Worm (Caenorhabditis elegans) whole organism, L1 larva: ENCODE results near the gene T27E7.9.
A peak's percentile ranks its signal among the peaks of the same experiment; 100 is the strongest.

Source experiments
- C04F5.9 ChIP-seq: sonication (generic microtip); optimal IDR thresholded peaks from 2 replicates; lab custom pipeline; 2016; ENCODE audit warnings: missing genetic modification characterization, missing compliant biosample characterization
- C34B4.2 ChIP-seq: sonication (generic microtip); optimal IDR thresholded peaks from 2 replicates; lab custom pipeline; 2017; ENCODE audit warnings: mild to moderate bottlenecking, missing genetic modification characterization, missing compliant biosample characterization
- Y116A8C.19 ChIP-seq: sonication (generic microtip); optimal IDR thresholded peaks from 2 replicates; lab custom pipeline; 2016; ENCODE audit warnings: missing compliant biosample characterization, missing genetic modification characterization, borderline replicate concordance
- alr-1 ChIP-seq: fragments of 200-800 bp; sonication (Bioruptor generic); optimal IDR thresholded peaks from 2 replicates; lab custom pipeline; 2018; ENCODE audit warnings: borderline replicate concordance, mild to moderate bottlenecking, missing genetic modification characterization, missing compliant biosample characterization
- ama-1 ChIP-seq: fragments of 150-350 bp; optimal IDR thresholded peaks from 2 replicates; lab custom pipeline; 2014
- blmp-1 ChIP-seq: fragments of 150-350 bp; optimal IDR thresholded peaks from 2 replicates; lab custom pipeline; 2014; ENCODE audit warnings: missing biosample characterization, missing genetic modification characterization
- ceh-8 ChIP-seq: fragments of 200-800 bp; sonication (Bioruptor generic); optimal IDR thresholded peaks from 2 replicates; lab custom pipeline; 2018; ENCODE audit warnings: mild to moderate bottlenecking, missing genetic modification characterization, moderate library complexity, missing compliant biosample characterization
- ceh-88 ChIP-seq: fragments of 200-800 bp; sonication (Bioruptor generic); IDR thresholded peaks from 2 replicates; pipeline ENCODE4 v1.3.6; 2022; ENCODE audit warnings: missing genetic modification characterization, missing compliant biosample characterization
- dpl-1 ChIP-seq, 3 experiments: fragments of 150-350 bp in 2 of 3; sonication (generic microtip) in 1 of 3; optimal IDR thresholded peaks; 2 replicates each; lab custom pipeline; 2014 to 2017; ENCODE audit warnings: missing biosample characterization in 3 of 3, missing genetic modification characterization in 3 of 3, missing genetic modification reagents in 3 of 3
- dsc-1 ChIP-seq: sonication (generic microtip); optimal IDR thresholded peaks from 2 replicates; lab custom pipeline; 2016; ENCODE audit warnings: mild to moderate bottlenecking, missing genetic modification characterization, missing compliant biosample characterization
- efl-1 ChIP-seq, 4 experiments: fragments of 150-350 bp; optimal IDR thresholded peaks in 3 of 4; peaks in 1 of 4; 1 replicate in 1 of 4; 2 replicates in 3 of 4; lab custom pipeline; 2014; ENCODE audit warnings: missing biosample characterization in 2 of 4, missing genetic modification characterization in 2 of 4, missing genetic modification reagents in 2 of 4
- efl-3 ChIP-seq: fragments of 200-800 bp; sonication (Bioruptor generic); optimal IDR thresholded peaks from 2 replicates; lab custom pipeline; 2018; ENCODE audit warnings: mild to moderate bottlenecking, missing genetic modification characterization, missing compliant biosample characterization
- egl-13 ChIP-seq: sonication (generic microtip); optimal IDR thresholded peaks from 2 replicates; lab custom pipeline; 2016; ENCODE audit warnings: missing genotype, missing genetic modification reagents, missing genetic modification characterization, missing compliant biosample characterization
- fkh-4 ChIP-seq: sonication (generic microtip); optimal IDR thresholded peaks from 2 replicates; lab custom pipeline; 2016; ENCODE audit warnings: missing compliant biosample characterization, missing genetic modification characterization, borderline replicate concordance
- hlh-4 ChIP-seq: sonication (generic microtip); optimal IDR thresholded peaks from 2 replicates; lab custom pipeline; 2016; ENCODE audit warnings: mild to moderate bottlenecking, missing genetic modification characterization, missing compliant biosample characterization
- irx-1 ChIP-seq: sonication (generic microtip); optimal IDR thresholded peaks from 2 replicates; lab custom pipeline; 2016; ENCODE audit warnings: missing genetic modification characterization, missing compliant biosample characterization
- isw-1 ChIP-seq: fragments of 200-800 bp; sonication (Bioruptor generic); IDR thresholded peaks from 2 replicates; pipeline ENCODE4 v1.3.6; 2022; ENCODE audit warnings: missing genetic modification characterization, missing compliant biosample characterization
- jun-1 ChIP-seq: fragments of 150-350 bp; optimal IDR thresholded peaks from 2 replicates; lab custom pipeline; 2014; ENCODE audit warnings: missing biosample characterization, missing genetic modification reagents, missing genetic modification characterization
- lin-35 ChIP-seq, 2 experiments: fragments of 150-350 bp; optimal IDR thresholded peaks; 2 replicates each; lab custom pipeline; 2014; ENCODE audit warnings: missing biosample characterization in 2 of 2, missing genetic modification characterization in 2 of 2, missing genetic modification reagents in 2 of 2
- mab-9 ChIP-seq: fragments of 200-800 bp; sonication (Bioruptor generic); IDR thresholded peaks from 2 replicates; pipeline ENCODE4 v1.3.6; 2022; ENCODE audit warnings: missing genetic modification reagents, missing genetic modification characterization, missing compliant biosample characterization
- mef-2 ChIP-seq: fragments of 150-350 bp; optimal IDR thresholded peaks from 2 replicates; lab custom pipeline; 2014; ENCODE audit warnings: missing biosample characterization, missing genetic modification characterization
- nhr-19 ChIP-seq: fragments of 200-800 bp; sonication (Bioruptor generic); conservative IDR thresholded peaks from 2 replicates; pipeline ENCODE4 v1.3.6; 2022; ENCODE audit warnings: missing genetic modification characterization, missing compliant biosample characterization
- nhr-71 ChIP-seq: sonication (generic microtip); optimal IDR thresholded peaks from 2 replicates; lab custom pipeline; 2016; ENCODE audit warnings: mild to moderate bottlenecking, missing genetic modification characterization, moderate library complexity, missing compliant biosample characterization
- nhr-77 ChIP-seq: fragments of 150-350 bp; optimal IDR thresholded peaks from 2 replicates; lab custom pipeline; 2014; ENCODE audit warnings: missing biosample characterization, missing genetic modification characterization
- nhr-90 ChIP-seq: sonication (generic microtip); optimal IDR thresholded peaks from 2 replicates; lab custom pipeline; 2016; ENCODE audit warnings: mild to moderate bottlenecking, missing genetic modification characterization, missing compliant biosample characterization; ENCODE audit not compliant: poor library complexity
- pag-3 ChIP-seq: sonication (generic microtip); optimal IDR thresholded peaks from 2 replicates; lab custom pipeline; 2017; ENCODE audit warnings: missing genetic modification characterization, mild to moderate bottlenecking, missing compliant biosample characterization, antibody characterized with exemption, borderline replicate concordance; ENCODE audit not compliant: insufficient read depth
- pax-3 ChIP-seq: fragments of 200-800 bp; sonication (Bioruptor generic); optimal IDR thresholded peaks from 2 replicates; lab custom pipeline; 2018; ENCODE audit warnings: mild to moderate bottlenecking, missing genetic modification characterization, moderate library complexity, missing compliant biosample characterization
- rnt-1 ChIP-seq: sonication (generic microtip); optimal IDR thresholded peaks from 2 replicates; lab custom pipeline; 2016; ENCODE audit warnings: mild to moderate bottlenecking, missing genetic modification characterization, moderate library complexity, missing compliant biosample characterization
- skn-1 ChIP-seq: fragments of 150-350 bp; optimal IDR thresholded peaks from 2 replicates; lab custom pipeline; 2014; ENCODE audit warnings: missing biosample characterization, missing genetic modification characterization
- snpc-4 ChIP-seq: fragments of 150-350 bp; optimal IDR thresholded peaks from 2 replicates; lab custom pipeline; 2014; ENCODE audit warnings: missing biosample characterization, missing genetic modification characterization
- snu-23 ChIP-seq: sonication (generic microtip); optimal IDR thresholded peaks from 2 replicates; lab custom pipeline; 2016; ENCODE audit warnings: missing genetic modification characterization, missing compliant biosample characterization
- sptf-1 ChIP-seq: fragments of 150-350 bp; optimal IDR thresholded peaks from 2 replicates; lab custom pipeline; 2014; ENCODE audit warnings: missing biosample characterization, missing genetic modification characterization
- sup-37 ChIP-seq: fragments of 200-800 bp; sonication (Bioruptor generic); optimal IDR thresholded peaks from 2 replicates; lab custom pipeline; 2018; ENCODE audit warnings: mild to moderate bottlenecking, missing genetic modification characterization, missing compliant biosample characterization
- swsn-7 ChIP-seq: sonication (generic microtip); optimal IDR thresholded peaks from 2 replicates; lab custom pipeline; 2016; ENCODE audit warnings: missing genetic modification characterization, missing compliant biosample characterization
- tlp-1 ChIP-seq: fragments of 150-350 bp; optimal IDR thresholded peaks from 2 replicates; lab custom pipeline; 2014; ENCODE audit warnings: missing biosample characterization, missing genetic modification characterization
- unc-62 ChIP-seq: fragments of 150-350 bp; optimal IDR thresholded peaks from 2 replicates; lab custom pipeline; 2014; ENCODE audit warnings: missing biosample characterization, missing genetic modification reagents, missing genetic modification characterization
- xbp-1 ChIP-seq: sonication (generic microtip); optimal IDR thresholded peaks from 2 replicates; lab custom pipeline; 2016; ENCODE audit warnings: missing genetic modification characterization, missing compliant biosample characterization
- zag-1 ChIP-seq: fragments of 150-350 bp; optimal IDR thresholded peaks from 2 replicates; lab custom pipeline; 2014; ENCODE audit warnings: missing biosample characterization, missing genetic modification characterization
- ztf-11 ChIP-seq, 2 experiments: sonication (generic microtip); optimal IDR thresholded peaks; 2 replicates each; lab custom pipeline; 2016 to 2017; ENCODE audit warnings: missing genetic modification characterization in 2 of 2, missing biosample characterization in 1 of 2, missing compliant biosample characterization in 1 of 2

T27E7.9 gene

DNA sequence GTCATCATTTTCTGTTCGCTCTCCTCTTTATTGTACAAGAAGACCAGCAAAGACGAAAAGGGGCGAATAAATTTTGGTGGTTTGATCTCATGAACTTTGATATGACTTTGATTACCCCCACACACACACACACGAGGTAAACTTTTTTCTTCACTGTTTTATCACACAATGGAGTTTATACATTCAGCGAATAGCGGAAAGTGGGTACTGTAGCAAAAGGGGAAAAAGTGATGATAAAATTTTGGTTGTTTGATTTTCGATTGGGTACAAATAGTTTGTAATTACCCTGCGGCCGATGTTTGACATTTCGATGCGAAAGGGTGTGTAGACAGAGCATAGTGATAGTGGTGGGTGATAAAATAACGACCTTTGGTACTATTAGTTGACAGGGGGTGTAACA, 45.0 kb upstream of the T27E7.9 start (continued):
- TF ChIP-seq dpl-1 (GFP tag; optimal IDR thresholded peaks at IDR 0.05; lab: Kevin White, UChicago) (peak in 2 of 3 experiments; percentile 5 to 23), nhr-71 (tag; lab: Kevin White, UChicago) (peak; percentile 97), sptf-1 (no peak), efl-3 (GFP tag; lab: Kevin White, UChicago) (no peak), blmp-1 (tag; lab: Kevin White, UChicago) (peak; percentile 93), xbp-1 (tag; lab: Kevin White, UChicago) (peak; percentile 34), irx-1 (peak; percentile 65), snu-23 (GFP tag; lab: Kevin White, UChicago) (peak; percentile 89), mef-2 (tag; lab: Kevin White, UChicago) (no peak), Y116A8C.19 (tag; lab: Kevin White, UChicago) (no peak), ama-1 (lab: Kevin White, UChicago) (no peak), snpc-4 (tag; lab: Kevin White, UChicago) (no peak), zag-1 (tag; lab: Kevin White, UChicago) (no peak), dsc-1 (tag; lab: Kevin White, UChicago) (no peak), pax-3 (peak; percentile 55), skn-1 (tag; lab: Kevin White, UChicago) (peak; percentile 82), jun-1 (tag; lab: Kevin White, UChicago) (peak; percentile 82), mab-9 (GFP tag; lab: Robert Waterston, UW) (no peak), nhr-19 (GFP tag; lab: Robert Waterston, UW) (peak; percentile 90), fkh-4 (tag; lab: Kevin White, UChicago) (no peak), nhr-90 (tag; lab: Kevin White, UChicago) (peak; percentile 94), ztf-11 (tag; optimal IDR thresholded peaks at IDR 0.05; lab: Kevin White, UChicago) (no peak), lin-35 (GFP tag; optimal IDR thresholded peaks at IDR 0.05; lab: Kevin White, UChicago) (peak in 1 of 2 experiments; percentile 83)

DNA sequence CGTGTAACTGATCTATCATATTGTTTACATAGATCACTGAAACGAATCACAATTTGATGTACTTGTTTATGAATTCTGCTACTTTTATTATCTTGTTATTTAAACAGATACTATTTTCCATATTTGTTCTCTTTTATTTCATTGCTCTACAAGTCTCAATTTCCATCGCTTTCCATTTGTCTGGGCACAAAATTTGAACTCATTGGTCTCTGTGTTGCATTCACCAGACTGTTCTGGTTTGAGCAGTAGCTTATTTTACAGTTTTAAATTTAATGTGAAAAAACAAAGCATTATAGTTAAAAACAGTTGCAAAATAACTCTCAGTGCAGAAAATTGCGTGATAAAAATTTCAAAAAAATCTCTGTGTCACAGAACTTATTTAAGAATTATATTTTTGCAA, 38.4 kb upstream of the T27E7.9 start:
- no peak for TF ChIP-seq C34B4.2
- TF ChIP-seq efl-1 (optimal IDR thresholded peaks at IDR 0.05; lab: Kevin White, UChicago), result no peak
- peak in 1 of 2 experiments; percentile 90 for TF ChIP-seq efl-1 (GFP tag; optimal IDR thresholded peaks at IDR 0.05 in 1 of 2; lab: Kevin White, UChicago)
- no peak for TF ChIP-seq hlh-4

DNA sequence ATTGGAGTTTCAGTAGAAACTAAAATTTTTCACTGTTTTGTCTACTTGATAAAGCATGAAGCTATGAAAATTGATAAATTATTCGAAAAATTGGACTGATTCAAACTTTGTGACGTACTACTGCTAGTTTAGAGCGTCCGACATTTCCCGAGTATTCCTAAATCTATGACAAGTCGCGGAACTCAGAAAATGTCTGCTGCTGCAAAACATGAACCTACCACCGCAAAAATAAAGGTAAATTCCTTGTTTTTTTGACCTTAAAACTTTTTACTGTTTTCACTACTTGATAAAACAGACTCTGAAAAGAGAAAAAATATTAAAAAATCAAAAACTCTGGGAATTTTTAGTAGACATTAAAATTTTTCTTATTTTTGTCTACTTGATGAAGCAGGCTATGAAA, 37.6 kb upstream of the T27E7.9 start:
- TF ChIP-seq sup-37 (GFP tag; lab: Kevin White, UChicago) (no peak), C04F5.9 (tag; lab: Kevin White, UChicago) (no peak), Y116A8C.19 (tag; lab: Kevin White, UChicago) (no peak), sptf-1 (no peak), egl-13 (tag; lab: Kevin White, UChicago) (no peak), lin-35 (GFP tag; optimal IDR thresholded peaks at IDR 0.05; lab: Kevin White, UChicago) (no peak), tlp-1 (tag; lab: Kevin White, UChicago) (no peak), dpl-1 (GFP tag; optimal IDR thresholded peaks at IDR 0.05; lab: Kevin White, UChicago) (no peak), isw-1 (GFP tag; lab: Robert Waterston, UW) (no peak), ceh-88 (no peak), alr-1 (tag; lab: Kevin White, UChicago) (no peak), jun-1 (tag; lab: Kevin White, UChicago) (no peak), unc-62 (GFP tag; lab: Kevin White, UChicago) (no peak), nhr-77 (no peak), blmp-1 (tag; lab: Kevin White, UChicago) (no peak), swsn-7 (no peak), pag-3 (no peak), rnt-1 (tag; lab: Kevin White, UChicago) (no peak), ceh-8 (GFP tag; lab: Kevin White, UChicago) (no peak)
- TF ChIP-seq, all 84 proteins: peak for 0
